Fruit fly (Drosophila melanogaster) whole organism, adult: ENCODE measurements around the gene Pak3.

Experiments
- cic ChIP-seq: fragments of 200-800 bp; sonication (Bioruptor generic); optimal IDR thresholded peaks from 2 replicates; lab custom pipeline; 2017; ENCODE audit warnings: missing biosample characterization, mild to moderate bottlenecking, missing genetic modification characterization, moderate library complexity
- pad ChIP-seq: fragments of 200-800 bp; sonication (Bioruptor generic); optimal IDR thresholded peaks from 3 replicates; lab custom pipeline; 2017; ENCODE audit warnings: missing biosample characterization, missing genetic modification characterization, mild to moderate bottlenecking, moderate library complexity, missing genetic modification reagents
- tj ChIP-seq: fragments of 200-800 bp; sonication (Bioruptor generic); optimal IDR thresholded peaks from 3 replicates; lab custom pipeline; 2017; ENCODE audit warnings: missing biosample characterization, mild to moderate bottlenecking, missing genetic modification characterization, moderate library complexity

DNA sequence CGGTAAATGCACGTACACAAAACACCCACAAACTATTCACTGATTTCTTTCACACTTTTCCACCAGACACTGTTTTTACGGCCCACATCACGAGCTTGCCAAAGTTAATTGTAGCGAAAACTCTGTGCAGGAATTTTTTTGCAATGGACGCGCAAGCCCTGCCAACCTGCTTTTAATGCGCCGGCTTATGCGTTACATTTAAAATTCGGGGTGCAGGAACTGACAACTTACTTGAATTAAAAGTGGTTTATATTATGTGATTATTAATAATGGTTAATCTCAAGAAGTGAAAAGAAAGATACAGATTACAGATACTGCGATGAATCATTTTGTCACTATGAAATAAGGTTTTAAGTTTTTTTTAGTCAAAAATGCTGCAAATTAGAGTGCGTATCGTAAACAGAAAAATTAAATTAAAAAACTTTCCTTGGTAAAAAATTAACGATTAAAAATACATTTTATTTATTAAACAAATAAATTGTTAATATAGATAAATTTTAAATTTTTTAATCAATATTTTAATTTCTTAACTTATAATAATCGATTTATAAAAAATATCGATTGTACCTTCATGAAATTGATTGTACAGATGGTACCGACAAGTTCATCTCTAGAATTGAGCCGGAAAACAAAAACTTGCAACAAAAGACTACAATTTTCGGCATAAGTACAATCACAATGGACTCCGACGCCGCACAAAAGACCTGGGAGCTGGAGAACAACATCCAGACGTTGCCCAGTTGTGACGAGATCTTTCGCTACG is 16.1 kb upstream of the Pak3 start, which contains the start of the genes CG42232 and CSN5:
- peak; percentile 5 for TF ChIP-seq tj
- peak; percentile 11 for TF ChIP-seq pad (GFP tag; lab: Kevin White, UChicago)
- no peak for TF ChIP-seq cic (GFP tag; lab: Kevin White, UChicago)
